Fruit fly (Drosophila melanogaster) ovary, adult (tissue): ENCODE data around the gene CG7692.

Experiments used
- CG17801 ChIP-seq: fragments of 200-800 bp; optimal IDR thresholded peaks from 2 replicates; lab custom pipeline; 2019; ENCODE audit warnings: missing biosample characterization, mild to moderate bottlenecking, missing genetic modification characterization, moderate library complexity; ENCODE audit not compliant: partially characterized antibody

CG7692 gene

dm6 chr3L:17351522-17351921, at the start of gene CG7692:
TSS of gene CG7692 (plus strand) at chr3L:17351822.
- no peak for TF ChIP-seq CG17801 (GFP tag; lab: Kevin White, UChicago)

dm6 chr3L:17310509-17310908, 41.1 kb upstream of the CG7692 start:
- TF ChIP-seq CG17801 (GFP tag; lab: Kevin White, UChicago) = no peak

dm6 chr3L:17316220-17316619, 35.4 kb upstream of the CG7692 start:
- no peak for TF ChIP-seq CG17801 (GFP tag; lab: Kevin White, UChicago)

- no peak for TF ChIP-seq CG17801 (GFP tag; lab: Kevin White, UChicago)
These were observed 30.9 kb upstream of the CG7692 start, which contains the start of gene ND-24L for dm6 chr3L:17320711-17321110. TSS of gene ND-24L (minus strand) at chr3L:17320811.

dm6 chr3L:17322541-17322940, 29.1 kb upstream of the CG7692 start, which contains the start of gene CG13724:
TSS of gene CG13724 (plus strand) at chr3L:17322841.
- TF ChIP-seq CG17801 (GFP tag; lab: Kevin White, UChicago) = no peak

dm6 chr3L:17325418-17325817, 26.2 kb upstream of the CG7692 start, which contains the start of gene CG13725:
TSS of gene CG13725 (minus strand) at chr3L:17325518.
- TF ChIP-seq CG17801 (GFP tag; lab: Kevin White, UChicago) = no peak

dm6 chr3L:17329069-17329468, 22.6 kb upstream of the CG7692 start, which contains the start of gene Or74a:
TSS of gene Or74a (minus strand) at chr3L:17329169.
- TF ChIP-seq CG17801 (GFP tag; lab: Kevin White, UChicago) = no peak

dm6 chr3L:17339122-17339521, 12.5 kb upstream of the CG7692 start, which contains the start of gene CG6479:
TSS of gene CG6479 (minus strand) at chr3L:17339262.
- no peak for TF ChIP-seq CG17801 (GFP tag; lab: Kevin White, UChicago)

dm6 chr3L:17339756-17340155, 11.9 kb upstream of the CG7692 start:
- TF ChIP-seq CG17801 (GFP tag; lab: Kevin White, UChicago) = no peak

- TF ChIP-seq CG17801 (GFP tag; lab: Kevin White, UChicago) = no peak
These were observed 10.4 kb upstream of the CG7692 start, which contains the start of gene CG13727 for dm6 chr3L:17341216-17341615. TSS of gene CG13727 (minus strand) at chr3L:17341316.

dm6 chr3L:17344596-17344995, 7.0 kb upstream of the CG7692 start, which contains the start of gene brv2:
TSS of gene brv2 (minus strand) at chr3L:17344696.
- no peak for TF ChIP-seq CG17801 (GFP tag; lab: Kevin White, UChicago)

- TF ChIP-seq CG17801 (GFP tag; lab: Kevin White, UChicago) = no peak
These were observed 5.2 kb upstream of the CG7692 start for dm6 chr3L:17346393-17346792.

dm6 chr3L:17349604-17350003, 2.0 kb upstream of the CG7692 start, which contains the start of gene Mip:
TSS of gene Mip (minus strand) at chr3L:17349666.
- no peak for TF ChIP-seq CG17801 (GFP tag; lab: Kevin White, UChicago)

- no peak for TF ChIP-seq CG17801 (GFP tag; lab: Kevin White, UChicago)
These were observed 1.2 kb downstream of the CG7692 start for dm6 chr3L:17352812-17353211.

- no peak for TF ChIP-seq CG17801 (GFP tag; lab: Kevin White, UChicago)
These were observed 5.8 kb downstream of the CG7692 start for dm6 chr3L:17357431-17357830.

dm6 chr3L:17358490-17358889, 6.9 kb downstream of the CG7692 start:
- no peak for TF ChIP-seq CG17801 (GFP tag; lab: Kevin White, UChicago)
